Fruit fly (Drosophila melanogaster): Measurements from ENCODE around the gene Ipp.
A peak's percentile ranks its signal among the peaks of the same experiment; 100 is the strongest.

DNA sequence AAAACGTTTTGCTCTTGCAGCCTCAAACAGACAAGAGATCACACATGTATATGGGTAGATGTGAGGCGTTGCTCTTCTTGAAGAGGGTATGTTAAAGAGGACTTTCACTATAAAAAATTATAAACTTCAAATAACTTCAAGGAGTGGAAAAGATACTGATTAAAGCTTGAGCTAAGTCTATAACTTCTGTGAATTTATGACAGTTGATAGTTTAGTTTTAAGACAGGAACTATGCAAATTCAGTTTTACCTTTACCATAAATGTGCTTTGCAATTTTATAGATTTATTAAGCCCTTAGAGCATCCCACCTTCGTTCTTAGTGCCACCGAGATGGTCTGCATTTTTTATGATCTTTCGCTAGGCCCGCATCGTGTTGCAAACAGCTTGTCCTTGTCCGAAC lies 42.0 kb upstream of the Ipp start:
- TF ChIP-seq CG8159 (tag; optimal IDR thresholded peaks at IDR 0.05) = peak; percentile 77
- no peak for TF ChIP-seq CG4496 (GFP tag; IDR thresholded peaks at IDR 0.05)
- TF ChIP-seq Pif1A (GFP tag; optimal IDR thresholded peaks at IDR 0.05) = peak; percentile 15
- TF ChIP-seq CG10348 (GFP tag; IDR thresholded peaks at IDR 0.05) = no peak
- TF ChIP-seq EcR (GFP tag; optimal IDR thresholded peaks at IDR 0.05) = no peak
- TF ChIP-seq fd96Ca (GFP tag; IDR thresholded peaks at IDR 0.05) = no peak
- peak; percentile 53 for TF ChIP-seq CG17806 (tag; optimal IDR thresholded peaks at IDR 0.05)
- no peak for TF ChIP-seq Ets98B (GFP tag; IDR thresholded peaks at IDR 0.05)
- no peak for TF ChIP-seq Pif1B (GFP tag; optimal IDR thresholded peaks at IDR 0.05)
- peak; percentile 30 for TF ChIP-seq CG14655 (GFP tag; optimal IDR thresholded peaks at IDR 0.05)
- no peak for TF ChIP-seq rn (GFP tag; IDR thresholded peaks at IDR 0.05)
- peak; percentile 35 for TF ChIP-seq gl (tag; optimal IDR thresholded peaks at IDR 0.05)

Measured in whole organism, pupa.